Fruit fly (Drosophila melanogaster) whole organism, embryonic: ENCODE data around the gene Cpsf100.

ENCODE experiments used
- Adf1 ChIP-seq: fragments of 200-800 bp; sonication (Bioruptor generic); IDR thresholded peaks from 2 replicates; pipeline ENCODE4 v1.3.6; 2022; ENCODE audit warnings: missing biosample characterization, missing genetic modification characterization
- Asciz ChIP-seq: fragments of 200-800 bp; sonication (Bioruptor generic); optimal IDR thresholded peaks from 2 replicates; lab custom pipeline; 2017; ENCODE audit warnings: missing biosample characterization, mild to moderate bottlenecking, missing genetic modification characterization, missing genetic modification reagents
- B-H2 ChIP-seq: fragments of 200-800 bp; sonication (Bioruptor generic); optimal IDR thresholded peaks from 2 replicates; lab custom pipeline; 2018; ENCODE audit warnings: missing biosample characterization, mild to moderate bottlenecking, missing genetic modification characterization
- Bdp1 ChIP-seq: fragments of 200-800 bp; sonication (Bioruptor generic); optimal IDR thresholded peaks from 3 replicates; lab custom pipeline; 2016; ENCODE audit warnings: missing biosample characterization, missing genetic modification characterization
- CG10654 ChIP-seq: fragments of 200-800 bp; sonication (Bioruptor generic); optimal IDR thresholded peaks from 2 replicates; lab custom pipeline; 2016; ENCODE audit warnings: missing biosample characterization, missing genetic modification characterization
- CG11560 ChIP-seq: fragments of 200-800 bp; sonication (Bioruptor generic); IDR thresholded peaks from 3 replicates; pipeline ENCODE4 v1.3.6; 2022; ENCODE audit warnings: missing biosample characterization, missing genetic modification characterization
- CG12219 ChIP-seq: fragments of 200-800 bp; sonication (Bioruptor generic); optimal IDR thresholded peaks from 3 replicates; lab custom pipeline; 2018; ENCODE audit warnings: missing biosample characterization, mild to moderate bottlenecking, missing genetic modification characterization
- CG12299 ChIP-seq: fragments of 200-800 bp; sonication (Bioruptor generic); optimal IDR thresholded peaks from 2 replicates; lab custom pipeline; 2018; ENCODE audit warnings: missing biosample characterization, mild to moderate bottlenecking, missing genetic modification characterization
- CG12744 ChIP-seq: fragments of 200-800 bp; sonication (Bioruptor generic); optimal IDR thresholded peaks from 2 replicates; lab custom pipeline; 2016; ENCODE audit warnings: missing biosample characterization, missing genetic modification characterization
- CG13424 ChIP-seq: fragments of 200-800 bp; sonication (Bioruptor generic); optimal IDR thresholded peaks from 2 replicates; lab custom pipeline; 2019; ENCODE audit warnings: missing biosample characterization, mild to moderate bottlenecking, missing genetic modification characterization, moderate library complexity
- CG13775 ChIP-seq: fragments of 200-800 bp; sonication (Bioruptor generic); optimal IDR thresholded peaks from 3 replicates; lab custom pipeline; 2017; ENCODE audit warnings: missing biosample characterization, mild to moderate bottlenecking, missing genetic modification characterization
- CG14014 ChIP-seq: fragments of 200-800 bp; sonication (Bioruptor generic); IDR thresholded peaks from 2 replicates; pipeline ENCODE4 v1.3.6; 2022; ENCODE audit warnings: missing biosample characterization, missing genetic modification characterization
- CG17385 ChIP-seq: fragments of 200-800 bp; sonication (Bioruptor generic); optimal IDR thresholded peaks from 3 replicates; lab custom pipeline; 2018; ENCODE audit warnings: missing biosample characterization, mild to moderate bottlenecking, missing genetic modification characterization
- CG2120 ChIP-seq: fragments of 200-800 bp; sonication (Bioruptor generic); optimal IDR thresholded peaks from 3 replicates; lab custom pipeline; 2016; ENCODE audit warnings: missing biosample characterization, missing genetic modification characterization
- CG30403 ChIP-seq: fragments of 200-800 bp; sonication (Bioruptor generic); optimal IDR thresholded peaks from 3 replicates; lab custom pipeline; 2016; ENCODE audit warnings: missing biosample characterization, missing genetic modification characterization
- CG32767 ChIP-seq: fragments of 200-800 bp; sonication (Bioruptor generic); IDR thresholded peaks from 2 replicates; pipeline ENCODE4 v1.3.6; 2022; ENCODE audit warnings: missing biosample characterization, missing genetic modification characterization
- CG3281 ChIP-seq: fragments of 200-800 bp; sonication (Bioruptor generic); optimal IDR thresholded peaks from 3 replicates; lab custom pipeline; 2017; ENCODE audit warnings: missing biosample characterization, mild to moderate bottlenecking, missing genetic modification characterization
- CG3407 ChIP-seq: fragments of 200-800 bp; sonication (Bioruptor generic); optimal IDR thresholded peaks from 2 replicates; lab custom pipeline; 2018; ENCODE audit warnings: missing biosample characterization, mild to moderate bottlenecking, missing genetic modification characterization
- CG3847 ChIP-seq: fragments of 200-800 bp; sonication (Bioruptor generic); IDR thresholded peaks from 2 replicates; pipeline ENCODE4 v1.3.6; 2022; ENCODE audit warnings: missing biosample characterization, missing genetic modification characterization
- CG7839 ChIP-seq: fragments of 200-800 bp; sonication (Bioruptor generic); optimal IDR thresholded peaks from 3 replicates; lab custom pipeline; 2018; ENCODE audit warnings: missing biosample characterization, mild to moderate bottlenecking, missing genetic modification characterization, moderate library complexity
- CG9609 ChIP-seq: fragments of 200-800 bp; sonication (Bioruptor generic); optimal IDR thresholded peaks from 3 replicates; lab custom pipeline; 2016; ENCODE audit warnings: missing biosample characterization, missing genetic modification characterization
- Camta ChIP-seq: fragments of 200-800 bp; sonication (Bioruptor generic); optimal IDR thresholded peaks from 2 replicates; lab custom pipeline; 2016; ENCODE audit warnings: missing biosample characterization, missing genetic modification characterization
- Elba2 ChIP-seq: fragments of 200-800 bp; sonication (Bioruptor generic); optimal IDR thresholded peaks from 3 replicates; lab custom pipeline; 2016; ENCODE audit warnings: missing biosample characterization, missing genetic modification characterization
- Lhr ChIP-seq: fragments of 200-800 bp; sonication (Bioruptor generic); optimal IDR thresholded peaks from 3 replicates; lab custom pipeline; 2017; ENCODE audit warnings: mild to moderate bottlenecking, missing biosample characterization, missing genetic modification reagents, missing genetic modification characterization
- MBD-R2 ChIP-seq: fragments of 200-800 bp; sonication (Bioruptor generic); IDR thresholded peaks from 2 replicates; pipeline ENCODE4 v1.3.6; 2022; ENCODE audit warnings: missing biosample characterization, missing genetic modification characterization
- Nf-YB ChIP-seq: fragments of 200-800 bp; sonication (Bioruptor generic); optimal IDR thresholded peaks from 3 replicates; lab custom pipeline; 2019; ENCODE audit warnings: missing biosample characterization, mild to moderate bottlenecking, missing genetic modification characterization, moderate library complexity
- Six4 ChIP-seq: fragments of 200-800 bp; sonication (Bioruptor generic); optimal IDR thresholded peaks from 2 replicates; lab custom pipeline; 2016; ENCODE audit warnings: missing biosample characterization, missing genetic modification characterization
- Ssrp ChIP-seq: fragments of 200-800 bp; sonication (Bioruptor generic); optimal IDR thresholded peaks from 2 replicates; lab custom pipeline; 2018; ENCODE audit warnings: missing biosample characterization, mild to moderate bottlenecking, missing genetic modification characterization, moderate library complexity
- Xbp1 ChIP-seq: fragments of 200-800 bp; sonication (Bioruptor generic); optimal IDR thresholded peaks from 3 replicates; lab custom pipeline; 2016; ENCODE audit warnings: missing biosample characterization, mild to moderate bottlenecking, missing genetic modification characterization
- cato ChIP-seq: fragments of 200-800 bp; sonication (Bioruptor generic); optimal IDR thresholded peaks from 2 replicates; lab custom pipeline; 2016; ENCODE audit warnings: missing biosample characterization, missing genetic modification characterization, borderline replicate concordance
- cg ChIP-seq: fragments of 200-800 bp; sonication (Bioruptor generic); optimal IDR thresholded peaks from 3 replicates; lab custom pipeline; 2019; ENCODE audit warnings: missing biosample characterization, mild to moderate bottlenecking, missing genetic modification characterization, moderate library complexity
- dpn ChIP-seq, 2 experiments: fragments of 200-800 bp; sonication (Bioruptor generic); optimal IDR thresholded peaks; 3 replicates each; lab custom pipeline; 2016; ENCODE audit warnings: missing biosample characterization in 2 of 2, missing genetic modification characterization in 2 of 2
- dysf ChIP-seq: fragments of 200-800 bp; sonication (Bioruptor generic); IDR thresholded peaks from 3 replicates; pipeline ENCODE4 v1.3.6; 2022; ENCODE audit warnings: missing biosample characterization, missing genetic modification characterization
- ems ChIP-seq: fragments of 200-800 bp; sonication (Bioruptor generic); optimal IDR thresholded peaks from 3 replicates; lab custom pipeline; 2016; ENCODE audit warnings: missing biosample characterization, missing genetic modification characterization
- esg ChIP-seq: fragments of 200-800 bp; sonication (Bioruptor generic); conservative IDR thresholded peaks from 2 replicates; pipeline ENCODE4 v1.3.6; 2022; ENCODE audit warnings: missing biosample characterization, missing genetic modification characterization
- fd64A ChIP-seq: fragments of 200-800 bp; sonication (Bioruptor generic); optimal IDR thresholded peaks from 3 replicates; lab custom pipeline; 2018; ENCODE audit warnings: missing biosample characterization, mild to moderate bottlenecking, missing genetic modification characterization
- gro ChIP-seq: fragments of 200-800 bp; sonication (Bioruptor generic); optimal IDR thresholded peaks from 2 replicates; lab custom pipeline; 2016; ENCODE audit warnings: missing biosample characterization, missing genetic modification characterization
- lmd ChIP-seq: fragments of 200-800 bp; sonication (Bioruptor generic); IDR thresholded peaks from 2 replicates; pipeline ENCODE4 v1.3.6; 2022; ENCODE audit warnings: missing biosample characterization, missing genetic modification characterization
- maf-S ChIP-seq: fragments of 200-800 bp; sonication (Bioruptor generic); optimal IDR thresholded peaks from 2 replicates; lab custom pipeline; 2016; ENCODE audit warnings: missing biosample characterization, missing genetic modification characterization
- nom ChIP-seq: fragments of 200-800 bp; sonication (Bioruptor generic); optimal IDR thresholded peaks from 2 replicates; lab custom pipeline; 2017; ENCODE audit warnings: missing biosample characterization, missing genetic modification characterization, mild to moderate bottlenecking, moderate library complexity, missing genetic modification reagents
- otp ChIP-seq: fragments of 200-800 bp; sonication (Bioruptor generic); IDR thresholded peaks from 3 replicates; pipeline ENCODE4, ENCODE4 v1.3.6; 2022; ENCODE audit warnings: missing biosample characterization, missing genetic modification characterization
- phol ChIP-seq: fragments of 200-800 bp; sonication (Bioruptor generic); optimal IDR thresholded peaks from 3 replicates; lab custom pipeline; 2018; ENCODE audit warnings: missing biosample characterization, mild to moderate bottlenecking, missing genetic modification characterization, moderate library complexity
- tio ChIP-seq: fragments of 200-800 bp; sonication (Bioruptor generic); optimal IDR thresholded peaks from 2 replicates; lab custom pipeline; 2017; ENCODE audit warnings: missing biosample characterization, missing genetic modification characterization, inconsistent platforms
- unc-4 ChIP-seq: fragments of 200-800 bp; sonication (Bioruptor generic); IDR thresholded peaks from 2 replicates; pipeline ENCODE4 v1.3.6; 2022; ENCODE audit warnings: missing biosample characterization, missing genetic modification characterization; ENCODE audit not compliant: partially characterized antibody
- wdn ChIP-seq: fragments of 200-800 bp; sonication (Bioruptor generic); IDR thresholded peaks from 2 replicates; pipeline ENCODE4 v1.3.6; 2022; ENCODE audit warnings: missing biosample characterization, missing genetic modification characterization

The Cpsf100 gene

DNA sequence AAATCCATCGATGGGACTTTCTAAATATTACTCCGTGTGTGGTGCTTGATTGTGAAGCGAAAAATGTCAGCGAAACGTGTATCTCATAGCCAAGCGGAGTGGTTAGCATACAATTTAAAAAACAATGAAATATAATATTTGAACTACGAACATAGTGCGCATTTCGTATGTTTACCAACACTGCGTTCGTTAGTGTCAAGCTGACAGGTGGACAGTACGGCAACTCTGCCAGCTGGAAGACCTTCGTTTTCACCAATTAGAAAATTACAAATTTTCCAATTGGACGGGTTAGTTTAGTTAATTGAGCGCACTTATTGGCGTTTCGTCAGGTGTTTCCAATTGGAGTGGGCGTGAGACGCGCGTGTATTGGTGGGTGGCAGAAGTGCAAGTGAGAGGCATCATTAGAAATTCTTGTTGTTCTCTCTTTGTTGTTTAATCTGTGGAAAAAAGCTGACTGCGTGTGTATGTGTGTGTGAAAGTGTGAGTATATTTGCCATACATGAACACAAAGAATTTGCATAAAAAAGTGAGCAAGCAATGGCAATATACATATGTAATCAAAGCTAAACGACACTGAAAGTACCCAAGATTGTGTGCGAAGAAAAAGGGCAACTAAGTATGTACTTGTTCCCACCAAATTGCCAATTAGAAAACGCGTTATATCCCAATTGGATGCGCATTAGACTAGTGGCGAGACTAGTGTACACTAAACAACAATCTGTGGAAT lies 5.5 kb downstream of the Cpsf100 start (continued):
- TF ChIP-seq CG17385 (peak; percentile 39), Nf-YB (GFP tag; lab: Kevin White, UChicago) (peak; percentile 54), dpn (GFP tag; optimal IDR thresholded peaks at IDR 0.05; lab: Kevin White, UChicago) (peak; percentile 2 to 56), Lhr (GFP tag; lab: Kevin White, UChicago) (peak; percentile 34), CG13775 (peak; percentile 24), otp (GFP tag; lab: Robert Waterston, UW) (peak; percentile 37; the same call in 1 of the 3 replicates), CG2120 (GFP tag; lab: Kevin White, UChicago) (peak; percentile 56), CG32767 (GFP tag; lab: Robert Waterston, UW) (peak; percentile 18; the same call in 1 of the 2 replicates), Bdp1 (GFP tag; lab: Kevin White, UChicago) (peak; percentile 9), Xbp1 (GFP tag; lab: Kevin White, UChicago) (peak; percentile 51), ems (GFP tag; lab: Kevin White, UChicago) (peak; percentile 55), Elba2 (GFP tag; lab: Kevin White, UChicago) (peak; percentile 99), cato (GFP tag; lab: Kevin White, UChicago) (no peak), Adf1 (GFP tag; lab: Robert Waterston, UW) (no peak), Six4 (no peak), nom (GFP tag; lab: Kevin White, UChicago) (no peak), CG30403 (GFP tag; lab: Kevin White, UChicago) (peak; percentile 16), CG3847 (peak; percentile 69), B-H2 (peak; percentile 65), lmd (GFP tag; lab: Robert Waterston, UW) (peak; percentile 16; the same call in 1 of the 2 replicates), CG10654 (GFP tag; lab: Kevin White, UChicago) (peak; percentile 42), CG3281 (GFP tag; lab: Kevin White, UChicago) (no peak), Ssrp (tag; lab: Kevin White, UChicago) (no peak), maf-S (GFP tag; lab: Kevin White, UChicago) (no peak), fd64A (GFP tag; lab: Kevin White, UChicago) (no peak), dysf (GFP tag; lab: Robert Waterston, UW) (0 out of 3 replicates have a peak, but pooled peaks have one; percentile 8), gro (GFP tag; lab: Kevin White, UChicago) (peak; percentile 15), tio (GFP tag; lab: Kevin White, UChicago) (peak; percentile 49), wdn (GFP tag; lab: Robert Waterston, UW) (0 out of 2 replicates have a peak, but pooled peaks have one; percentile 10), MBD-R2 (GFP tag; lab: Robert Waterston, UW) (peak; percentile 36), esg (no peak), CG12219 (GFP tag; lab: Kevin White, UChicago) (no peak), CG9609 (GFP tag; lab: Kevin White, UChicago) (peak; percentile 27), CG7839 (tag; lab: Kevin White, UChicago) (peak; percentile 6), CG11560 (no peak), unc-4 (GFP tag; lab: Robert Waterston, UW) (peak; percentile 13; the same call in 1 of the 2 replicates), CG3407 (GFP tag; lab: Kevin White, UChicago) (no peak), phol (tag; lab: Kevin White, UChicago) (peak; percentile 17), Camta (no peak), CG12299 (no peak), cg (peak; percentile 68), CG12744 (peak; percentile 48), Asciz (GFP tag; lab: Kevin White, UChicago) (no peak), CG14014 (GFP tag; lab: Robert Waterston, UW) (peak; percentile 20; the same call in 1 of the 2 replicates), CG13424 (tag; lab: Kevin White, UChicago) (no peak)
